Worm (Caenorhabditis elegans) whole organism, L3 larva: ENCODE results near the gene C04G6.2.
A peak's percentile ranks its signal among the peaks of the same experiment; 100 is the strongest.

Experiments used
- ZK546.5 ChIP-seq: sonication (generic microtip); optimal IDR thresholded peaks from 2 replicates; lab custom pipeline; 2017; ENCODE audit warnings: missing biosample characterization, missing genetic modification characterization
- daf-12 ChIP-seq: fragments of 150-350 bp; optimal IDR thresholded peaks from 2 replicates; lab custom pipeline; 2014; ENCODE audit warnings: missing biosample characterization, missing genetic modification reagents, missing genetic modification characterization
- elt-1 ChIP-seq: fragments of 150-350 bp; optimal IDR thresholded peaks from 2 replicates; lab custom pipeline; 2014; ENCODE audit warnings: missing biosample characterization, missing genetic modification characterization
- elt-3 ChIP-seq, 3 experiments: fragments of 150-350 bp in 1 of 3; sonication (generic microtip) in 2 of 3; optimal IDR thresholded peaks; 2 replicates in 2 of 3; 4 replicates in 1 of 3; lab custom pipeline; 2014 to 2017; ENCODE audit warnings: missing biosample characterization in 3 of 3, missing genetic modification characterization in 3 of 3
- lin-39 ChIP-seq: fragments of 150-350 bp; optimal IDR thresholded peaks from 2 replicates; lab custom pipeline; 2018; ENCODE audit warnings: missing biosample characterization, missing genetic modification reagents, missing genetic modification characterization
- nhr-28 ChIP-seq: fragments of 150-350 bp; optimal IDR thresholded peaks from 2 replicates; lab custom pipeline; 2014; ENCODE audit warnings: missing biosample characterization, missing genetic modification characterization
- pqm-1 ChIP-seq: fragments of 150-350 bp; optimal IDR thresholded peaks from 2 replicates; lab custom pipeline; 2017; ENCODE audit warnings: missing biosample characterization, missing genetic modification characterization, inconsistent platforms
- unc-62 ChIP-seq: fragments of 150-350 bp; sonication (generic microtip); optimal IDR thresholded peaks from 4 replicates; lab custom pipeline; 2014; ENCODE audit warnings: missing biosample characterization, missing genetic modification reagents, missing genetic modification characterization

- peak; percentile 38 for TF ChIP-seq pqm-1 (tag; lab: Kevin White, UChicago)
- TF ChIP-seq unc-62 (GFP tag; lab: Kevin White, UChicago), result no peak
- TF ChIP-seq daf-12 (tag; lab: Kevin White, UChicago), result no peak
- TF ChIP-seq elt-1 (tag; lab: Kevin White, UChicago), result no peak
- TF ChIP-seq elt-3 (tag; optimal IDR thresholded peaks at IDR 0.05; lab: Kevin White, UChicago), result no peak
- no peak for TF ChIP-seq ZK546.5 (tag; lab: Kevin White, UChicago)
- TF ChIP-seq lin-39 (tag; lab: Kevin White, UChicago), result no peak
- no peak for TF ChIP-seq nhr-28 (tag; lab: Kevin White, UChicago)
These were observed 16.7 kb downstream of the C04G6.2 start, which contains the start of gene F09C12.2 for ce11 chrII:5109693-5110092.
